Worm (Caenorhabditis elegans): ENCODE measurements around the gene prmt-5.

The prmt-5 gene

DNA sequence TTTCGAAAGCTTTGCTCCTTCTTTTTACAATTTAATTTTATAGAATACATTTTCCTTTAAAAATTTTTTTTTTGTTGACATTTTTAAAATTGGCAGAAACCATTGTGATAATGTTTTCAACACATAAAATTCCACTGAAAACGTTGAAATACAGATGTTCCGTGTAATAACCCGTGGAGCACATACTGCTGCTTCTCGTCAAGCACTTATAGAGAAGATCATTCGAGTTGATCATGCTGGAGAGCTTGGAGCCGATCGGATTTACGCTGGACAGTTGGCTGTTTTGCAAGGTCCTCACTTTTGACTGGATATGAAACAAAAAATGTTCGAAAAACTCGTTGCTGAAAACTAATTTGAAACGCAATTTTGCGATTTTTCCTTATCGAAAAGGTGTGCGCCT, 47.4 kb downstream of the prmt-5 start, which contains the start of gene clk-1 (continued):
- no peak for TF ChIP-seq unc-130 (GFP tag; optimal IDR thresholded peaks at IDR 0.05)
- TF ChIP-seq dox-1 (GFP tag; IDR thresholded peaks at IDR 0.05) = no peak
- no peak for TF ChIP-seq sdz-38 (tag; optimal IDR thresholded peaks at IDR 0.05)
- TF ChIP-seq rpc-1 (optimal IDR thresholded peaks at IDR 0.05) = no peak
- no peak for TF ChIP-seq rpc-1 (tag; optimal IDR thresholded peaks at IDR 0.05)
- TF ChIP-seq B0035.1 (tag; optimal IDR thresholded peaks at IDR 0.05) = no peak
- no peak for TF ChIP-seq unc-62 (GFP tag; optimal IDR thresholded peaks at IDR 0.05)
- no peak for TF ChIP-seq rec-8 (tag; optimal IDR thresholded peaks at IDR 0.05)
- TF ChIP-seq mcd-1 (GFP tag; IDR thresholded peaks at IDR 0.05) = no peak
- TF ChIP-seq athp-1 (tag; optimal IDR thresholded peaks at IDR 0.05) = no peak
- TF ChIP-seq lir-1 (GFP tag; conservative IDR thresholded peaks at IDR 0.05) = no peak
- TF ChIP-seq egl-18 (GFP tag; IDR thresholded peaks at IDR 0.05) = no peak
- TF ChIP-seq F37B4.10 (GFP tag; IDR thresholded peaks at IDR 0.05) = no peak
- 0 out of 2 replicates have a peak, but pooled peaks have one; percentile 8 for TF ChIP-seq nfyb-1 (GFP tag; IDR thresholded peaks at IDR 0.05)
- TF ChIP-seq nhr-27 (tag; optimal IDR thresholded peaks at IDR 0.05) = no peak
- no peak for TF ChIP-seq K11D2.4 (GFP tag; IDR thresholded peaks at IDR 0.05)

DNA sequence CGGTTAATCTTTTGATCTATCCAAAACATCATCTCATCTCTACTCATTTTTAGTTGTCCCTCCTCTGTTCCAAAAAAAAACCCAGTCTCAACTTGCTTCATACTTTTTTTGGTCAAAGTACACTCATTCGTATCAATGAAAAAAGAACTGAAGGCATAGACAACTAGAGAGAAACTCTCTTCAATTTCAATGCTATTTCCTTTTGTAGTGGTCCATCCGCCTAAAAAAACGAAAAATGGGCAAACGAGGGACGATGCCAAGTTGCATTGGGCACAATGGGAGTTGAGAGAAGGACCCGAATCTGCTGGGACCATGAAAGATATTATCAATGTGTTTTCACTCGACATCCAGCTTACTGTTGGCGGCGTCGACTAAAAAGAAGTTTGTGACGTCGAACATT, 49.9 kb downstream of the prmt-5 start:
- TF ChIP-seq hmg-1.2 (GFP tag; IDR thresholded peaks at IDR 0.05) (peak; percentile 90), let-607 (tag; optimal IDR thresholded peaks at IDR 0.05) (no peak)
